Worm (Caenorhabditis elegans): ENCODE data around the gene ech-8.

The ech-8 gene

DNA sequence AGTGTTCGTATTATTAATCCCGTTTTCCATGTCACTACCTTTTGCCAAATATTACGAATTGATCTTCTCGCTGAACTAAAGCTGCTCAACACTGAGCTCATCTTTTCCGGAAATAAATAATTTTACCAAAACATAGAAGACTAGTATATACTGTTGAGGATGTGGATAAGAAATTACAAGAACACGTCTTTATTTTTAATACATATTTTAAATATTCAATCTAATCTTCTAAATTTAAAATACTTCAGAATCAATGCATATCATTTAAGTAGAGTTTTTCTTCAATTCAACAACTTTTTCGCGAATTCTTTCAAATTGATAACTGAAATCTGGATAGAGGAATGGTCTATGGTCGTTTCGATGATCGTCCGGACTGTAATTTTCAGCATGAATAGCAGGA, 24.2 kb downstream of the ech-8 start, which contains the start of gene abt-1:
Gene abt-1 (minus strand): TSS at position 101 of the 400 bp plus-strand sequence.
- TF ChIP-seq ztf-11 (tag; optimal IDR thresholded peaks at IDR 0.05) (no peak), blmp-1 (tag; optimal IDR thresholded peaks at IDR 0.05; ENCODE audit: insufficient read depth) (no peak), lin-11 (tag; optimal IDR thresholded peaks at IDR 0.05) (no peak), zag-1 (tag; optimal IDR thresholded peaks at IDR 0.05) (no peak), unc-39 (tag; optimal IDR thresholded peaks at IDR 0.05) (no peak), ceh-82 (tag; optimal IDR thresholded peaks at IDR 0.05) (no peak), crh-2 (tag; optimal IDR thresholded peaks at IDR 0.05) (no peak), mbf-1 (tag; optimal IDR thresholded peaks at IDR 0.05) (no peak), nhr-23 (tag; optimal IDR thresholded peaks at IDR 0.05) (no peak), peb-1 (tag; optimal IDR thresholded peaks at IDR 0.05) (no peak), skn-1 (tag; optimal IDR thresholded peaks at IDR 0.05) (no peak), C34F6.9 (tag; optimal IDR thresholded peaks at IDR 0.05) (no peak), alr-1 (tag; optimal IDR thresholded peaks at IDR 0.05) (no peak), lsy-2 (tag; optimal IDR thresholded peaks at IDR 0.05) (no peak), elt-1 (tag; optimal IDR thresholded peaks at IDR 0.05) (no peak), nhr-21 (tag; optimal IDR thresholded peaks at IDR 0.05) (no peak), F13H6.1 (tag; optimal IDR thresholded peaks at IDR 0.05) (no peak), nhr-129 (tag; optimal IDR thresholded peaks at IDR 0.05) (no peak)

DNA sequence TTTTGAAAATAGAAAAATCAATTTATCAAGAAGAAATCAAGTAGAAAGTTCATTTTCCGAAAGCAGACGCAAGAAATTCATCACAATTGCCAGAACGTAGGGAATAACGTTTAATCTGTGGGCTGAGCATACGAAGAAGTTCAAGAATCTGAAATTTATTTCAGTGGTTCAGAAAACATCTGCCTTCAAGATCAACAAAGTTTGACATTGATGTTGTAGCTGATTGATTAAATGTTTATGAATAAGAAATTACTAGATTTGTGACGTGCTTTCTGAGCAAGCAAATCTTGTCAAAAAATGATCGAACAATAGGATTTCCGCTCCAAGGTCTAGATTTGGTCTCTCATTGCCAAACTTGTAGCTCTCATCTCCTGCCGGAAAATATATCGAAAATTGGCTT, 32.8 kb downstream of the ech-8 start, which contains the start of gene K04D7.6:
Gene K04D7.6 (minus strand): TSS at position 101 of the 400 bp plus-strand sequence.
- TF ChIP-seq unc-62 (GFP tag; optimal IDR thresholded peaks at IDR 0.05) = no peak
- no peak for TF ChIP-seq ztf-1 (GFP tag; conservative IDR thresholded peaks at IDR 0.05)
- no peak for TF ChIP-seq fos-1 (tag; optimal IDR thresholded peaks at IDR 0.05)
- no peak for TF ChIP-seq ZK546.5 (tag; optimal IDR thresholded peaks at IDR 0.05)
- no peak for TF ChIP-seq ceh-82 (tag; optimal IDR thresholded peaks at IDR 0.05)
- no peak for TF ChIP-seq nhr-11 (tag; optimal IDR thresholded peaks at IDR 0.05)
- TF ChIP-seq peb-1 (tag; optimal IDR thresholded peaks at IDR 0.05) = no peak
- no peak for TF ChIP-seq snpc-4 (tag; optimal IDR thresholded peaks at IDR 0.05)
- no peak for TF ChIP-seq nhr-21 (tag; optimal IDR thresholded peaks at IDR 0.05)
- TF ChIP-seq ztf-11 (tag; optimal IDR thresholded peaks at IDR 0.05) = no peak
- no peak for TF ChIP-seq egl-27 (tag; optimal IDR thresholded peaks at IDR 0.05)
- TF ChIP-seq aly-2 (tag; optimal IDR thresholded peaks at IDR 0.05) = no peak
- TF ChIP-seq nhr-25 (tag; optimal IDR thresholded peaks at IDR 0.05) = no peak
- TF ChIP-seq nhr-6 (tag; optimal IDR thresholded peaks at IDR 0.05) = no peak

DNA sequence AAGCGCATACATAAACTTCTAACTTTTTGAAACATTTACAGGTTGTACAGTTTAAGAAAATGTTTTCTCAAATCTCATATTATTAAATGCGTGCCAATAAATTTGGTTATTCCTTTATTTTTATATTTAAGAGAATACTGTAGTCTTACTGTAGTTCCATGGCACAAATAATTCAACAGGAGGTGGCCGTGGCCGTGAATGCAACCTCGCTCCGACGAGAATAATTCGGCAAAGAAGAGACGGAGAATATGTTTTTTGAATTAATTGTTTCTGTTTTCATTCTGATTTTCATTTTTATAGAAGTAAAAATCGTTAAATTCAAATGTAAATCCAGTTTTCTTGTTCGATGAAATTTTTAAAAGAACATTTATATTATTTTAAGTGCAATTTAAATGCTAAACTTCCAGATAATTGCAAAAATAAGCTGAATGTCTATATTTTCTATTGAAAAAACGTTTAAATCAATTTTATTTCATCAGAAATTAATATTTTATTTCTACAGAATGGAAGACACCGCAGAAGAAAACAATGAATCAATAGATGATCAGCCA, 41.6 kb downstream of the ech-8 start, which contains the start of gene gon-4:
Gene gon-4 (plus strand): TSS at position 501 of the 551 bp plus-strand sequence.
- no peak for TF ChIP-seq snpc-4 (tag; optimal IDR thresholded peaks at IDR 0.05)
- no peak for TF ChIP-seq lsy-2 (tag; optimal IDR thresholded peaks at IDR 0.05)
- no peak for TF ChIP-seq F13H6.1 (tag; optimal IDR thresholded peaks at IDR 0.05)
- TF ChIP-seq ceh-16 (tag; optimal IDR thresholded peaks at IDR 0.05) = no peak
- TF ChIP-seq nhr-77 (tag; optimal IDR thresholded peaks at IDR 0.05) = no peak
- no peak for TF ChIP-seq nhr-6 (tag; optimal IDR thresholded peaks at IDR 0.05)
- TF ChIP-seq sma-3 (GFP tag; optimal IDR thresholded peaks at IDR 0.05) = no peak
- no peak for TF ChIP-seq Y55F3AM.14 (GFP tag; optimal IDR thresholded peaks at IDR 0.05)
- TF ChIP-seq ama-1 (optimal IDR thresholded peaks at IDR 0.05) = no peak
- TF ChIP-seq nhr-237 (tag; optimal IDR thresholded peaks at IDR 0.05) = no peak
- TF ChIP-seq C34F6.9 (tag; optimal IDR thresholded peaks at IDR 0.05) = no peak
- no peak for TF ChIP-seq ZK546.5 (tag; optimal IDR thresholded peaks at IDR 0.05)
- TF ChIP-seq zag-1 (tag; optimal IDR thresholded peaks at IDR 0.05) = no peak
- no peak for TF ChIP-seq R02D3.7 (tag; optimal IDR thresholded peaks at IDR 0.05)
- TF ChIP-seq elt-1 (tag; optimal IDR thresholded peaks at IDR 0.05) = no peak
- TF ChIP-seq lin-39 (tag; optimal IDR thresholded peaks at IDR 0.05) = no peak

DNA sequence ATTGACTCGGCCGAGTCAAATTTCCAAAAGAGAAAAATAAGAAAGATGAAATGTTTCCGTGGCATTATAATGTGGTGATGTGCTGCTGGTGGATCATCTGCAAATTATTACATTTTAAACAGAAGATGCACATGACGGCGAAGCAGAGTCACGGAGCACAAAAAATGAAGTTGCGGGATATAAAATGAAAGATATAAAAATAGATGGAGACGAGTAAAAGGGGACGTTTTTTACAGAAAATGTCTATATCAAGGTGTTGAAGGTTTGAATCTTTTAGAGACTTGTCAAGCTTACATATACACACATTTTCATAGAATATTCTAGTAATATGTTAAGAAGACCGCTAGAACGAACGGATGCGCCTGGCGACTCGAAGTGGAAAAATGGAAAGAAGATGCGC, 44.6 kb downstream of the ech-8 start, which contains the start of gene ptrg-1:
Gene ptrg-1 (minus strand): TSS at position 101 of the 400 bp plus-strand sequence.
- TF ChIP-seq nhr-129 (tag; optimal IDR thresholded peaks at IDR 0.05) (no peak), F13H6.1 (tag; optimal IDR thresholded peaks at IDR 0.05) (no peak), nhr-77 (tag; optimal IDR thresholded peaks at IDR 0.05) (no peak), peb-1 (tag; optimal IDR thresholded peaks at IDR 0.05) (no peak), nhr-21 (tag; optimal IDR thresholded peaks at IDR 0.05) (no peak), mbf-1 (tag; optimal IDR thresholded peaks at IDR 0.05) (no peak)
